Fruit fly (Drosophila melanogaster): ENCODE results near the gene ntc.

DNA sequence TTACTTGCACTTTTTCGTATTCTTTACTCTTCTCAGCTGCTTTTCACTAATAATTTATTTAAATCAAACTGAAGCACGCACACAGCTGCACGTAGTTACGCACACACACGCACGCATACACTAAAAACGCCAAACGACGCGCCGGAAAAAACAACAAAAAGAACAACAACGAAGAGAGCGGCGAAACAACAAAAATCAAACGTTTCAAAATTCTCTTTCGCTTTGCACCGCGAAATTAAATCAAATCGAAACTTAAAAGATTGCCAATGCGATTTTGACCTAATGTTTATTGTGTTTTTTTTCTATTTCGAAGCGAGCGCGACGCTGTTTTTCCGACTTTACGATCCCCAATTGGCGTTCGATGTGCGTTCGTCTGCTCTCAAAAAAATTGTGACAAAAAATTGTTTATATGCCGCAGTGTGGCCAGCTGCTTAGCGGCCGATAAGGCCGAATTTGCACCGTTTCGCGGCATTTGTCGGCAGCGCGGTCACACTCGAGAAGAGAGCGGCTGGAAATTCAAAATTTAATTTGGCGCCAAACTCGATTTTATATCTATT, 18.6 kb downstream of the ntc start:
- TF ChIP-seq rgr (GFP tag; optimal IDR thresholded peaks at IDR 0.05) (peak; percentile 50), psq (GFP tag; optimal IDR thresholded peaks at IDR 0.05) (peak; percentile 22), tai (GFP tag; optimal IDR thresholded peaks at IDR 0.05) (no peak), Abd-B (GFP tag; optimal IDR thresholded peaks at IDR 0.05) (no peak), Rel (GFP tag; optimal IDR thresholded peaks at IDR 0.05) (no peak), Rel (tag; optimal IDR thresholded peaks at IDR 0.05) (no peak), Myc (optimal IDR thresholded peaks at IDR 0.05) (no peak), pan (optimal IDR thresholded peaks at IDR 0.05) (no peak), sv (GFP tag; optimal IDR thresholded peaks at IDR 0.05) (no peak), jim (GFP tag; optimal IDR thresholded peaks at IDR 0.05) (no peak), woc (GFP tag; optimal IDR thresholded peaks at IDR 0.05) (no peak), Hr83 (GFP tag; optimal IDR thresholded peaks at IDR 0.05; ENCODE audit: poor library complexity, severe bottlenecking) (peak; percentile 24), Mio (GFP tag; optimal IDR thresholded peaks at IDR 0.05) (no peak)

Data from whole organism, wandering third instar larva.